Worm (Caenorhabditis elegans) whole organism, L1 larva: Measurements from ENCODE around the gene nhr-256.

ENCODE experiments used
- Y116A8C.19 ChIP-seq: sonication (generic microtip); optimal IDR thresholded peaks from 2 replicates; lab custom pipeline; 2016; ENCODE audit warnings: missing compliant biosample characterization, missing genetic modification characterization, borderline replicate concordance
- ama-1 ChIP-seq: fragments of 150-350 bp; optimal IDR thresholded peaks from 2 replicates; lab custom pipeline; 2014
- blmp-1 ChIP-seq: fragments of 150-350 bp; optimal IDR thresholded peaks from 2 replicates; lab custom pipeline; 2014; ENCODE audit warnings: missing biosample characterization, missing genetic modification characterization
- ceh-82 ChIP-seq, 3 experiments: fragments of 150-350 bp in 1 of 3; sonication (generic microtip) in 2 of 3; optimal IDR thresholded peaks; 2 replicates each; lab custom pipeline; 2014 to 2017; ENCODE audit warnings: missing biosample characterization in 3 of 3, missing genetic modification characterization in 3 of 3
- ceh-88 ChIP-seq: fragments of 200-800 bp; sonication (Bioruptor generic); IDR thresholded peaks from 2 replicates; pipeline ENCODE4 v1.3.6; 2022; ENCODE audit warnings: missing genetic modification characterization, missing compliant biosample characterization
- ceh-90 ChIP-seq: sonication (generic microtip); optimal IDR thresholded peaks from 2 replicates; lab custom pipeline; 2016; ENCODE audit warnings: missing genetic modification characterization, missing compliant biosample characterization
- ces-1 ChIP-seq: fragments of 150-350 bp; optimal IDR thresholded peaks from 2 replicates; lab custom pipeline; 2014; ENCODE audit warnings: missing biosample characterization, missing genetic modification reagents, missing genetic modification characterization
- dpl-1 ChIP-seq, 3 experiments: fragments of 150-350 bp in 2 of 3; sonication (generic microtip) in 1 of 3; optimal IDR thresholded peaks; 2 replicates each; lab custom pipeline; 2014 to 2017; ENCODE audit warnings: missing biosample characterization in 3 of 3, missing genetic modification characterization in 3 of 3, missing genetic modification reagents in 3 of 3
- efl-3 ChIP-seq: fragments of 200-800 bp; sonication (Bioruptor generic); optimal IDR thresholded peaks from 2 replicates; lab custom pipeline; 2018; ENCODE audit warnings: mild to moderate bottlenecking, missing genetic modification characterization, missing compliant biosample characterization
- egl-13 ChIP-seq: sonication (generic microtip); optimal IDR thresholded peaks from 2 replicates; lab custom pipeline; 2016; ENCODE audit warnings: missing genotype, missing genetic modification reagents, missing genetic modification characterization, missing compliant biosample characterization
- hlh-17 ChIP-seq: fragments of 200-800 bp; sonication (Bioruptor generic); optimal IDR thresholded peaks from 2 replicates; lab custom pipeline; 2018; ENCODE audit warnings: missing genetic modification characterization, mild to moderate bottlenecking, missing compliant biosample characterization, moderate library complexity, borderline replicate concordance
- isw-1 ChIP-seq: fragments of 200-800 bp; sonication (Bioruptor generic); IDR thresholded peaks from 2 replicates; pipeline ENCODE4 v1.3.6; 2022; ENCODE audit warnings: missing genetic modification characterization, missing compliant biosample characterization
- jun-1 ChIP-seq: fragments of 150-350 bp; optimal IDR thresholded peaks from 2 replicates; lab custom pipeline; 2014; ENCODE audit warnings: missing biosample characterization, missing genetic modification reagents, missing genetic modification characterization
- lin-14 ChIP-seq: fragments of 200-800 bp; sonication (Bioruptor generic); optimal IDR thresholded peaks from 2 replicates; lab custom pipeline; 2018; ENCODE audit warnings: mild to moderate bottlenecking, missing genetic modification characterization, moderate library complexity, missing compliant biosample characterization
- lin-35 ChIP-seq, 2 experiments: fragments of 150-350 bp; optimal IDR thresholded peaks; 2 replicates each; lab custom pipeline; 2014; ENCODE audit warnings: missing biosample characterization in 2 of 2, missing genetic modification characterization in 2 of 2, missing genetic modification reagents in 2 of 2
- lsy-2 ChIP-seq, 2 experiments: fragments of 150-350 bp; optimal IDR thresholded peaks; 2 replicates each; lab custom pipeline; 2014; ENCODE audit warnings: missing biosample characterization in 2 of 2, missing genetic modification characterization in 2 of 2
- mdl-1 ChIP-seq, 2 experiments: fragments of 150-350 bp; optimal IDR thresholded peaks; 2 replicates each; lab custom pipeline; 2014 to 2017; ENCODE audit warnings: missing biosample characterization in 2 of 2, missing genetic modification characterization in 2 of 2, inconsistent platforms in 1 of 2
- mef-2 ChIP-seq: fragments of 150-350 bp; optimal IDR thresholded peaks from 2 replicates; lab custom pipeline; 2014; ENCODE audit warnings: missing biosample characterization, missing genetic modification characterization
- mep-1 ChIP-seq: fragments of 150-350 bp; optimal IDR thresholded peaks from 2 replicates; lab custom pipeline; 2014; ENCODE audit warnings: missing biosample characterization, missing genetic modification characterization
- nhr-12 ChIP-seq: sonication (generic microtip); optimal IDR thresholded peaks from 2 replicates; lab custom pipeline; 2017; ENCODE audit warnings: missing biosample characterization, missing genetic modification characterization
- nhr-237 ChIP-seq: fragments of 150-350 bp; optimal IDR thresholded peaks from 2 replicates; lab custom pipeline; 2014; ENCODE audit warnings: missing biosample characterization, missing genetic modification characterization
- nhr-28 ChIP-seq: fragments of 150-350 bp; optimal IDR thresholded peaks from 2 replicates; lab custom pipeline; 2014; ENCODE audit warnings: missing biosample characterization, missing genetic modification characterization
- nhr-76 ChIP-seq: sonication (generic microtip); optimal IDR thresholded peaks from 2 replicates; lab custom pipeline; 2017; ENCODE audit warnings: missing biosample characterization, missing genetic modification characterization
- nhr-84 ChIP-seq: sonication (generic microtip); optimal IDR thresholded peaks from 2 replicates; lab custom pipeline; 2017; ENCODE audit warnings: missing biosample characterization, missing genetic modification characterization
- nhr-90 ChIP-seq: sonication (generic microtip); optimal IDR thresholded peaks from 2 replicates; lab custom pipeline; 2016; ENCODE audit warnings: mild to moderate bottlenecking, missing genetic modification characterization, missing compliant biosample characterization; ENCODE audit not compliant: poor library complexity
- pag-3 ChIP-seq: sonication (generic microtip); optimal IDR thresholded peaks from 2 replicates; lab custom pipeline; 2017; ENCODE audit warnings: missing genetic modification characterization, mild to moderate bottlenecking, missing compliant biosample characterization, antibody characterized with exemption, borderline replicate concordance; ENCODE audit not compliant: insufficient read depth
- pqm-1 ChIP-seq: sonication (generic microtip); optimal IDR thresholded peaks from 3 replicates; lab custom pipeline; 2017; ENCODE audit warnings: missing biosample characterization, missing genetic modification characterization
- rnt-1 ChIP-seq: sonication (generic microtip); optimal IDR thresholded peaks from 2 replicates; lab custom pipeline; 2016; ENCODE audit warnings: mild to moderate bottlenecking, missing genetic modification characterization, moderate library complexity, missing compliant biosample characterization
- snpc-4 ChIP-seq: fragments of 150-350 bp; optimal IDR thresholded peaks from 2 replicates; lab custom pipeline; 2014; ENCODE audit warnings: missing biosample characterization, missing genetic modification characterization
- snu-23 ChIP-seq: sonication (generic microtip); optimal IDR thresholded peaks from 2 replicates; lab custom pipeline; 2016; ENCODE audit warnings: missing genetic modification characterization, missing compliant biosample characterization
- sox-4 ChIP-seq: sonication (generic microtip); optimal IDR thresholded peaks from 2 replicates; lab custom pipeline; 2016; ENCODE audit warnings: missing genetic modification characterization, missing compliant biosample characterization
- sup-37 ChIP-seq: fragments of 200-800 bp; sonication (Bioruptor generic); optimal IDR thresholded peaks from 2 replicates; lab custom pipeline; 2018; ENCODE audit warnings: mild to moderate bottlenecking, missing genetic modification characterization, missing compliant biosample characterization
- swsn-7 ChIP-seq: sonication (generic microtip); optimal IDR thresholded peaks from 2 replicates; lab custom pipeline; 2016; ENCODE audit warnings: missing genetic modification characterization, missing compliant biosample characterization
- tbx-2 ChIP-seq: sonication (generic microtip); optimal IDR thresholded peaks from 2 replicates; lab custom pipeline; 2016; ENCODE audit warnings: missing genetic modification characterization, missing compliant biosample characterization
- tlp-1 ChIP-seq: fragments of 150-350 bp; optimal IDR thresholded peaks from 2 replicates; lab custom pipeline; 2014; ENCODE audit warnings: missing biosample characterization, missing genetic modification characterization
- unc-30 ChIP-seq: sonication (generic microtip); optimal IDR thresholded peaks from 2 replicates; lab custom pipeline; 2017; ENCODE audit warnings: missing biosample characterization, missing genetic modification characterization
- unc-62 ChIP-seq: fragments of 150-350 bp; optimal IDR thresholded peaks from 2 replicates; lab custom pipeline; 2014; ENCODE audit warnings: missing biosample characterization, missing genetic modification reagents, missing genetic modification characterization
- unc-86 ChIP-seq: sonication (generic microtip); optimal IDR thresholded peaks from 2 replicates; lab custom pipeline; 2016; ENCODE audit warnings: missing genetic modification characterization, missing compliant biosample characterization
- unc-98 ChIP-seq: fragments of 200-800 bp; sonication (Bioruptor generic); IDR thresholded peaks from 2 replicates; pipeline ENCODE4 v1.3.6; 2022; ENCODE audit warnings: missing genetic modification characterization, missing compliant biosample characterization
- vab-15 ChIP-seq: sonication (generic microtip); optimal IDR thresholded peaks from 2 replicates; lab custom pipeline; 2017; ENCODE audit warnings: missing genotype, mild to moderate bottlenecking, missing genetic modification characterization, missing compliant biosample characterization

nhr-256 gene

ce11 chrV:1773120-1773519 is 29.5 kb downstream of the nhr-256 start (continued):
- TF ChIP-seq nhr-90 (tag; lab: Kevin White, UChicago), result no peak
- TF ChIP-seq tbx-2 (tag; lab: Kevin White, UChicago), result no peak
- TF ChIP-seq lin-35 (GFP tag; optimal IDR thresholded peaks at IDR 0.05; lab: Kevin White, UChicago), result peak in 1 of 2 experiments; percentile 3
- no peak for TF ChIP-seq ceh-82 (tag; optimal IDR thresholded peaks at IDR 0.05; lab: Kevin White, UChicago)
- no peak for TF ChIP-seq tlp-1
- no peak for TF ChIP-seq nhr-84 (tag; lab: Kevin White, UChicago)
- TF ChIP-seq unc-98 (GFP tag; lab: Robert Waterston, UW), result no peak
- no peak for TF ChIP-seq ceh-88 (GFP tag; lab: Robert Waterston, UW)
- TF ChIP-seq nhr-237 (tag; lab: Kevin White, UChicago), result no peak
- no peak for TF ChIP-seq pag-3 (tag; lab: Kevin White, UChicago)
- no peak for TF ChIP-seq ama-1 (lab: Kevin White, UChicago)
- TF ChIP-seq nhr-28, result no peak
- peak; percentile 11 to 29 for TF ChIP-seq lsy-2 (tag; optimal IDR thresholded peaks at IDR 0.05; lab: Kevin White, UChicago)
- TF ChIP-seq mep-1 (tag; lab: Kevin White, UChicago), result peak; percentile 25
- no peak for TF ChIP-seq nhr-12 (tag; lab: Kevin White, UChicago)
- TF ChIP-seq mef-2 (tag; lab: Kevin White, UChicago), result no peak
- TF ChIP-seq Y116A8C.19, result no peak
- TF ChIP-seq unc-30 (tag; lab: Kevin White, UChicago), result no peak
- TF ChIP-seq snpc-4, result no peak
- TF ChIP-seq sox-4 (tag; lab: Kevin White, UChicago), result no peak
- TF ChIP-seq egl-13, result no peak
- peak; percentile 9 for TF ChIP-seq snu-23 (GFP tag; lab: Kevin White, UChicago)
- TF ChIP-seq ceh-90 (tag; lab: Kevin White, UChicago), result no peak
- no peak for TF ChIP-seq efl-3 (GFP tag; lab: Kevin White, UChicago)
- TF ChIP-seq dpl-1 (GFP tag; optimal IDR thresholded peaks at IDR 0.05; lab: Kevin White, UChicago), result peak in 2 of 3 experiments; percentile 24 to 35
- peak; percentile 18 for TF ChIP-seq lin-14 (GFP tag; lab: Kevin White, UChicago)
- no peak for TF ChIP-seq hlh-17
- TF ChIP-seq vab-15 (tag; lab: Kevin White, UChicago), result no peak
- no peak for TF ChIP-seq swsn-7 (tag; lab: Kevin White, UChicago)
- TF ChIP-seq jun-1, result no peak

ce11 chrV:1774874-1775589 is 31.5 kb downstream of the nhr-256 start, which contains the start of gene F36H9.7:
TSS of gene F36H9.7 (minus strand) at chrV:1774924.
- TF ChIP-seq rnt-1 (no peak), ces-1 (GFP tag; lab: Kevin White, UChicago) (no peak), nhr-76 (tag; lab: Kevin White, UChicago) (no peak), sup-37 (GFP tag; lab: Kevin White, UChicago) (no peak), lin-14 (GFP tag; lab: Kevin White, UChicago) (peak; percentile 36), unc-62 (no peak)
- TF ChIP-seq, all 84 proteins: peak for 1

ce11 chrV:1779136-1779535 is 35.6 kb downstream of the nhr-256 start, which contains the start of gene F36H9.4:
TSS of gene F36H9.4 (minus strand) at chrV:1779236.
- peak; percentile 20 for TF ChIP-seq blmp-1 (tag; lab: Kevin White, UChicago)
- no peak for TF ChIP-seq Y116A8C.19

ce11 chrV:1779994-1780393 is 36.4 kb downstream of the nhr-256 start:
- TF ChIP-seq unc-62 (no peak), isw-1 (no peak), hlh-17 (no peak), mdl-1 (tag; optimal IDR thresholded peaks at IDR 0.05; lab: Kevin White, UChicago) (no peak), unc-30 (tag; lab: Kevin White, UChicago) (no peak), swsn-7 (tag; lab: Kevin White, UChicago) (no peak), unc-86 (tag; lab: Kevin White, UChicago) (no peak), pqm-1 (no peak)
- TF ChIP-seq, all 84 proteins: peak for 0
